Worm (Caenorhabditis elegans): ENCODE measurements around the gene xrn-1.

xrn-1 gene

DNA sequence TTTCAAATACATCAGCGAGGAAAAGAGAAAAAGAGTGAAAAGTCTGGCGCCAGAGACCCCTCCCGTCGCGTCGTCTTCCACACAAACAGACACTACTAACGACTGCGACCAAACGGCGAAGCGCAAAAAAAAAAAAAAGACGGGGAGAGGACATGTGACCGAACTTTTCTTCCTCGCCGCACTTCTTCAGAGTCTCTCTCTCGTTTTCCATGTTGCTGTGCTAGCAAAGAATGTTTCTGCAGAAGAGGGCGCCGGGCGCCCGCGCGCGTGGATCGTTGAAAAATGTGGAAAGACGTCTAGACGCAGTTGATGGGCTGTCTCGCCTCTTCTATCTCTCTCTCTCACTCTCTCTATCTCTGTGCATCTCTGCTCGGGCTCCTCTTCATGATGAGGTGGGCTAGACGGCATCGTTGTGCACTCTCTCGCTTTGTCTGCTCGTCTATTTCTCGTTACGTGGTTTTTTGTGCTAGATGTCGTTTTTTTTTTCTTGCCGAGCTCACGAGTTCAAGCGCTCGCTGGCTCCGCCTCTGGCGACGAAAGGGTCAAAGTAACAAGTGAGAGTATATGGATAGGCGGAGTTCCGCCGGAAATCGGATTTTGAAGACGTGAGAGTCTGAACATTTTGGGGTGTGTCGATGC lies 28.4 kb upstream of the xrn-1 start:
- peak; percentile 99 for TF ChIP-seq hlh-11 (tag; optimal IDR thresholded peaks at IDR 0.05)
- TF ChIP-seq snpc-1.2 (GFP tag; IDR thresholded peaks at IDR 0.05) = no peak
- 0 out of 2 replicates have a peak, but pooled peaks have one; percentile 47 for TF ChIP-seq F26F4.8 (GFP tag; conservative IDR thresholded peaks at IDR 0.05)
- peak; percentile 54 for TF ChIP-seq spr-3 (GFP tag; optimal IDR thresholded peaks at IDR 0.05)
- TF ChIP-seq ceh-62 (tag; optimal IDR thresholded peaks at IDR 0.05) = no peak
- TF ChIP-seq mxl-2 (GFP tag; conservative IDR thresholded peaks at IDR 0.05) = no peak
- TF ChIP-seq lin-38 (GFP tag; IDR thresholded peaks at IDR 0.05) = peak; percentile 75
- peak; percentile 91 for TF ChIP-seq F37D6.2 (tag; optimal IDR thresholded peaks at IDR 0.05)
- peak; percentile 65 for TF ChIP-seq fos-1 (tag; optimal IDR thresholded peaks at IDR 0.05)
- TF ChIP-seq nhr-11 (tag; optimal IDR thresholded peaks at IDR 0.05) = peak; percentile 93
- peak; percentile 70; the same call in 1 of the 2 replicates for TF ChIP-seq mdt-29 (GFP tag; IDR thresholded peaks at IDR 0.05)
- TF ChIP-seq daf-16 (GFP tag; optimal IDR thresholded peaks at IDR 0.05) = peak; percentile 78 to 92
- TF ChIP-seq daf-16 (tag; optimal IDR thresholded peaks at IDR 0.05) = peak; percentile 70
- TF ChIP-seq ama-1 (optimal IDR thresholded peaks at IDR 0.05) = peak; percentile 21
- no peak for TF ChIP-seq F44E2.7 (GFP tag; IDR thresholded peaks at IDR 0.05)
- TF ChIP-seq nhr-76 (tag; optimal IDR thresholded peaks at IDR 0.05) = no peak
- TF ChIP-seq lir-3 (tag; optimal IDR thresholded peaks at IDR 0.05) = peak; percentile 64
- TF ChIP-seq nhr-77 (tag; optimal IDR thresholded peaks at IDR 0.05) = peak; percentile 99
- TF ChIP-seq jun-1 (tag; optimal IDR thresholded peaks at IDR 0.05) = peak; percentile 83
- no peak for TF ChIP-seq duxl-1 (tag; optimal IDR thresholded peaks at IDR 0.05; ENCODE audit: poor library complexity)
- no peak for TF ChIP-seq Y48G9A.11 (GFP tag; IDR thresholded peaks at IDR 0.05)
- peak; percentile 84 for TF ChIP-seq zag-1 (tag; optimal IDR thresholded peaks at IDR 0.05)
- TF ChIP-seq dmd-6 (GFP tag; IDR thresholded peaks at IDR 0.05) = peak; percentile 99
- TF ChIP-seq snpc-4 (tag; optimal IDR thresholded peaks at IDR 0.05) = no peak
- TF ChIP-seq saeg-2 (GFP tag; IDR thresholded peaks at IDR 0.05) = peak; percentile 94
- TF ChIP-seq F10B5.3 (tag; optimal IDR thresholded peaks at IDR 0.05) = peak; percentile 8
- peak; percentile 98 for TF ChIP-seq gei-8 (GFP tag; optimal IDR thresholded peaks at IDR 0.05)
- TF ChIP-seq ceh-20 (GFP tag; IDR thresholded peaks at IDR 0.05) = peak; percentile 94
- peak; percentile 56 for TF ChIP-seq mes-2 (tag; optimal IDR thresholded peaks at IDR 0.05; ENCODE audit: poor library complexity, severe bottlenecking)
- peak; percentile 86 for TF ChIP-seq nhr-102 (tag; optimal IDR thresholded peaks at IDR 0.05)
- TF ChIP-seq nhr-237 (tag; optimal IDR thresholded peaks at IDR 0.05) = no peak
- TF ChIP-seq zfp-2 (tag; optimal IDR thresholded peaks at IDR 0.05) = peak; percentile 64
- TF ChIP-seq pha-4 (GFP tag; IDR thresholded peaks at IDR 0.05) = peak; percentile 95
- no peak for TF ChIP-seq pha-4 (tag; optimal IDR thresholded peaks at IDR 0.05)
- TF ChIP-seq D1046.2 (GFP tag; IDR thresholded peaks at IDR 0.05) = peak; percentile 24; the same call in 1 of the 2 replicates
- TF ChIP-seq daf-19 (GFP tag; conservative IDR thresholded peaks at IDR 0.05) = peak; percentile 65; the same call in 1 of the 2 replicates
- 0 out of 2 replicates have a peak, but pooled peaks have one; percentile 32 for TF ChIP-seq Y75B8A.6 (GFP tag; IDR thresholded peaks at IDR 0.05)
- TF ChIP-seq ZK546.5 (tag; optimal IDR thresholded peaks at IDR 0.05) = no peak
- peak in 1 of 2 experiments; percentile 98 for TF ChIP-seq unc-62 (GFP tag; optimal IDR thresholded peaks at IDR 0.05 in 1 of 2)
- peak; percentile 53 for TF ChIP-seq unc-62 (tag; optimal IDR thresholded peaks at IDR 0.05)
- TF ChIP-seq unc-130 (GFP tag; optimal IDR thresholded peaks at IDR 0.05) = no peak
- TF ChIP-seq set-16 (GFP tag; IDR thresholded peaks at IDR 0.05) = peak; percentile 95
- peak; percentile 41 for TF ChIP-seq pqm-1 (tag; optimal IDR thresholded peaks at IDR 0.05)
- peak; percentile 61 for TF ChIP-seq lin-29 (GFP tag; IDR thresholded peaks at IDR 0.05)
- no peak for TF ChIP-seq ceh-28 (tag; optimal IDR thresholded peaks at IDR 0.05)
- TF ChIP-seq attf-4 (tag; optimal IDR thresholded peaks at IDR 0.05) = no peak
- TF ChIP-seq fkh-10 (GFP tag; optimal IDR thresholded peaks at IDR 0.05) = peak; percentile 80
- TF ChIP-seq ztf-7 (tag; optimal IDR thresholded peaks at IDR 0.05) = no peak
- TF ChIP-seq rbr-2 (tag; optimal IDR thresholded peaks at IDR 0.05) = peak; percentile 95
- TF ChIP-seq lsy-2 (tag; optimal IDR thresholded peaks at IDR 0.05) = peak; percentile 88
- TF ChIP-seq lin-39 (tag; optimal IDR thresholded peaks at IDR 0.05) = peak; percentile 70
- TF ChIP-seq hmg-1.1 (GFP tag; IDR thresholded peaks at IDR 0.05) = peak; percentile 96

All from whole organism, L4 larva.